Worm (Caenorhabditis elegans) whole organism, L2 larva: ENCODE data around the gene C10A4.3.

Experiments
- F13H6.1 ChIP-seq: sonication (generic microtip); optimal IDR thresholded peaks from 2 replicates; lab custom pipeline; 2016; ENCODE audit warnings: missing genetic modification characterization, missing compliant biosample characterization
- nhr-6 ChIP-seq: fragments of 150-350 bp; optimal IDR thresholded peaks from 2 replicates; lab custom pipeline; 2014; ENCODE audit warnings: missing biosample characterization, missing genetic modification characterization
- skn-1 ChIP-seq: sonication (generic microtip); optimal IDR thresholded peaks from 2 replicates; lab custom pipeline; 2017; ENCODE audit warnings: missing biosample characterization, missing genetic modification characterization
- unc-62 ChIP-seq: fragments of 150-350 bp; optimal IDR thresholded peaks from 2 replicates; lab custom pipeline; 2014; ENCODE audit warnings: missing biosample characterization, missing genetic modification reagents, missing genetic modification characterization
- ztf-4 ChIP-seq: fragments of 150-350 bp; optimal IDR thresholded peaks from 2 replicates; lab custom pipeline; 2014; ENCODE audit warnings: missing biosample characterization, missing genetic modification characterization

DNA sequence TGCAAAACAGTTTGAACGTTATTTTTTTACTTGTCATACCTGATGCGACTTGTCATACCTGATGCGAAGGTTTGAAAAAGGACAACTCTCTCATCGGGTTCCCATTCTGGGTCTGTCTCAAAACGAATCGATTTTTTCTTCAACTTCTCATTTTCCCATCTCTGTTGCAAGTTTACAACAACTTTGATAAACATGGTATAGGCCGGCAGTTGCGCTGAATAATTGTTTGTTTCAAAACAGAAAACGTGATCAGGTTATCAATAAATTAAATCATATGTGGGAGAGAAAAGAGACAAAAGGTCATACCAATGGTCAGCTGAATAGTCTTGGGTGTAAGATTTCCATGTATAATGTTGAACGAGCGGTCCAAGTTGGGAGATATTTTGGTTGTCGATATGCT is 31.4 kb downstream of the C10A4.3 start:
- TF ChIP-seq nhr-6 (tag; lab: Kevin White, UChicago) (no peak), unc-62 (no peak), ztf-4 (tag; lab: Kevin White, UChicago) (no peak), skn-1 (no peak), F13H6.1 (no peak)
